Worm (Caenorhabditis elegans): ENCODE measurements around the gene srg-45.

Gene srg-45

DNA sequence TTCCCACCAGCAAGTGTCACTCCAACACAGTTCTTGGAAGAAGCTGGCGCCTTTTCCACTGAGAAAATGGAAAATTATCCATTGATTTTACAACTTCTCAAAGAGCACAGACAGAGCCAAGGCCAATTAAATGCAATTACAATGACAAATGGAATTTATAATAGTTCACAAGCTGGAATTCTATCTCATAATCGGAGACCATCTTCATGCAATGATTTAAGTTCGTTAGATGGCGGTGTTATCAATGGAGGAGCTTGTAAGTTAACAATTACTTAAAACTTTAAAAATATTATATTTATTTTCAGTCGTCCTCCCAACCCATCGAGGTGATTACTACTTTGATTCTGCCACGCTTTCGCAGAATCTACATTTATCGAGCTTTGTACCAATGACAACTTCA is 1.6 kb upstream of the srg-45 start:
- no peak for TF ChIP-seq tbx-37 (GFP tag; conservative IDR thresholded peaks at IDR 0.05)
- no peak for TF ChIP-seq ama-1 (optimal IDR thresholded peaks at IDR 0.05)
- no peak for TF ChIP-seq ceh-36 (tag; optimal IDR thresholded peaks at IDR 0.05)
- no peak for TF ChIP-seq ceh-13 (GFP tag; optimal IDR thresholded peaks at IDR 0.05)

DNA sequence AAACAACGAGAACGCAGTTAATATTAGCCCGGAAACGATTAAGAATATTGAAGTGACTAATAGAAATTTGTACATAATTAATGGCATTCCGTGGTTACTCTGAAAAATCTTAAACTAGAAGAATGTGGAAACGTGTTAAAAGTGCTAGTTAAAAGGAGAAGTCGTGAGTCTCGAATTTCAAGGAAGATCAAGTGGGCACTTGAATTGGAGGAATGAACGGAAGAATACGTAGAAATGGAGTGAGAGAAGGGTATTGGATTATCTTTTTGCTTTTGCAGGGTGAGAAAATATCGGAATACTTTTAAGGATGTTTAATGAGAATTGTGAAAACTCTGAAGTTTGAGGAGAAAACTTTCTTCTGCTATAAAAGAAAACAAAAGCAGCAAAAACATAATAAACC is 3.0 kb downstream of the srg-45 start, which contains the start of gene hpo-30:
Gene hpo-30, minus strand, starts transcription at position 101 of the 400 bp plus-strand sequence.
- TF ChIP-seq tbx-11 (GFP tag; IDR thresholded peaks at IDR 0.05), result no peak
- no peak for TF ChIP-seq ets-7 (tag; optimal IDR thresholded peaks at IDR 0.05)
- TF ChIP-seq B0310.2 (tag; optimal IDR thresholded peaks at IDR 0.05), result no peak
- TF ChIP-seq tra-4 (tag; optimal IDR thresholded peaks at IDR 0.05), result no peak
- TF ChIP-seq hnd-1 (tag; optimal IDR thresholded peaks at IDR 0.05), result no peak
- TF ChIP-seq tbx-37 (GFP tag; conservative IDR thresholded peaks at IDR 0.05), result no peak
- no peak for TF ChIP-seq ceh-13 (GFP tag; optimal IDR thresholded peaks at IDR 0.05)
- TF ChIP-seq F13C5.2 (tag; optimal IDR thresholded peaks at IDR 0.05), result no peak
- no peak for TF ChIP-seq pes-1 (GFP tag; IDR thresholded peaks at IDR 0.05)
- no peak for TF ChIP-seq hmbx-1 (tag; optimal IDR thresholded peaks at IDR 0.05)
- TF ChIP-seq sea-1 (GFP tag; conservative IDR thresholded peaks at IDR 0.05), result no peak
- no peak for TF ChIP-seq hmg-4 (GFP tag; optimal IDR thresholded peaks at IDR 0.05)
- no peak for TF ChIP-seq scrt-1 (GFP tag; IDR thresholded peaks at IDR 0.05)
- TF ChIP-seq aly-1 (tag; optimal IDR thresholded peaks at IDR 0.05), result no peak

DNA sequence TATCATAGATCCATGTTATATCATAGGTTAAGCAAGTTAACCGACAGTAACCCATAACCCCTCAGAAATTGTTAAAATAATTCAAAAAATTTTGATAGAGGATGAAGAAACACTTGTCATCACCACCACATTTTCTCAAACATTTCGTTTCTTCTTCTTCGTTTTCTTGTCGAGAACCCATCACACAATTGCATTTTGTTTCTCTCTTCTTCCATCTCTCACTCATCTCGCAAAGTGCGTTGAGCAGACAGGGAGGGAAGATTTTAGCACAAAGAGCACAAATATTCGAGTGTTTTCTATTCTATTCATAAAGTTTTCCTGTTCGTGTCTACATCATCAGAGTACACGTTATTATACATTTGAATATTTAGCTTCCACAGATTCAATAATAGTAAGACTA is 7.1 kb downstream of the srg-45 start:
- TF ChIP-seq B0310.2 (tag; optimal IDR thresholded peaks at IDR 0.05) (no peak), tbx-37 (GFP tag; conservative IDR thresholded peaks at IDR 0.05) (no peak), hmg-4 (GFP tag; optimal IDR thresholded peaks at IDR 0.05) (no peak), ets-7 (tag; optimal IDR thresholded peaks at IDR 0.05) (no peak), F13C5.2 (tag; optimal IDR thresholded peaks at IDR 0.05) (no peak), sea-1 (GFP tag; conservative IDR thresholded peaks at IDR 0.05) (no peak), tra-4 (tag; optimal IDR thresholded peaks at IDR 0.05) (no peak), ceh-36 (tag; optimal IDR thresholded peaks at IDR 0.05) (no peak)

DNA sequence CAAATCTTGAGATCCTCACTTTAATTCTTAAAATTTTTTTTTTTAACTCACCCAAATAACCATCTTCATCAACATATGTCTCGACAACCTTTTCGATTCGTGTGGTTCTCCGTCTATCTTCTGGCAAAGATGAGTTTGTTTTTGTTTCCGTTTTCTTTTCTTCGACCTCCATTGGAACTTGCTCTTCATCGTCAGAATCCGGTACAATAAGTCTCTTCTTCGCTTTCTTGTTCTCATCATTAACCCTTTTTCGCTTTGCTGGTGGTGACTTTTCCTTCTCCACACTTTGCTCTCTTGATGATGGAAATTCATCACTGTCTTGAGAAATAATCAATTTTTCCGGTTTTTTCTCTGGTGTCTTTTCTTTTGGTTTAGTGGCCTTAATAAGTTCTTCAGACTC is 8.8 kb downstream of the srg-45 start:
- no peak for TF ChIP-seq tbx-37 (GFP tag; conservative IDR thresholded peaks at IDR 0.05)
- TF ChIP-seq B0310.2 (tag; optimal IDR thresholded peaks at IDR 0.05), result no peak
- no peak for TF ChIP-seq sea-1 (GFP tag; conservative IDR thresholded peaks at IDR 0.05)
- no peak for TF ChIP-seq flt-1 (GFP tag; IDR thresholded peaks at IDR 0.05)
- no peak for TF ChIP-seq scrt-1 (GFP tag; IDR thresholded peaks at IDR 0.05)
- TF ChIP-seq hmbx-1 (tag; optimal IDR thresholded peaks at IDR 0.05), result no peak
- no peak for TF ChIP-seq aly-1 (tag; optimal IDR thresholded peaks at IDR 0.05)
- TF ChIP-seq ceh-13 (GFP tag; optimal IDR thresholded peaks at IDR 0.05), result no peak
- no peak for TF ChIP-seq pes-1 (GFP tag; IDR thresholded peaks at IDR 0.05)
- no peak for TF ChIP-seq hnd-1 (tag; optimal IDR thresholded peaks at IDR 0.05)

DNA sequence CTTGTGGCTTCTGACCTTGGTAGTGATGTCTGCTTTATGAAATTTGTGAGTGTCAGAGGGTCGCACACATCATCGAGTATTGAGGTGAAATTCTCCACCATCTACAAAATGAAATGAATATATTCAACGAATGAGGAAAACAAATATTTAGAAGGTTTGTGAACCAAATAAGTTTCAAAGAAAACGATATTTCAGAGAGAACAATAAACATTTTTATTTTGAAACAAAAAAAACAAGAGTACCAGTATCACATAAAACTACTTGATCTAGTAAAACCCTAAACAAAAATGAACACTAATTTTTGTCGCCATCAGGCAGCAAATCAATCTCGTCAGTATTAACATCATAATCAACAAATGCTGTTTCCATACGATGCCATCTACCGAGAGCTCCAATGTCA is 9.8 kb downstream of the srg-45 start, which contains the start of gene R04F11.3:
Gene R04F11.3, minus strand, starts transcription at position 101 of the 400 bp plus-strand sequence.
- TF ChIP-seq hnd-1 (tag; optimal IDR thresholded peaks at IDR 0.05) (no peak), ceh-36 (tag; optimal IDR thresholded peaks at IDR 0.05) (no peak), sea-1 (GFP tag; conservative IDR thresholded peaks at IDR 0.05) (no peak), B0310.2 (tag; optimal IDR thresholded peaks at IDR 0.05) (no peak), aly-1 (tag; optimal IDR thresholded peaks at IDR 0.05) (no peak), tbx-11 (GFP tag; IDR thresholded peaks at IDR 0.05) (no peak), ets-7 (tag; optimal IDR thresholded peaks at IDR 0.05) (no peak), ama-1 (optimal IDR thresholded peaks at IDR 0.05) (no peak), hmbx-1 (tag; optimal IDR thresholded peaks at IDR 0.05) (no peak), tbx-37 (GFP tag; conservative IDR thresholded peaks at IDR 0.05) (no peak), ceh-13 (GFP tag; optimal IDR thresholded peaks at IDR 0.05) (no peak), flt-1 (GFP tag; IDR thresholded peaks at IDR 0.05) (no peak), tra-4 (tag; optimal IDR thresholded peaks at IDR 0.05) (no peak), pes-1 (GFP tag; IDR thresholded peaks at IDR 0.05) (no peak)

DNA sequence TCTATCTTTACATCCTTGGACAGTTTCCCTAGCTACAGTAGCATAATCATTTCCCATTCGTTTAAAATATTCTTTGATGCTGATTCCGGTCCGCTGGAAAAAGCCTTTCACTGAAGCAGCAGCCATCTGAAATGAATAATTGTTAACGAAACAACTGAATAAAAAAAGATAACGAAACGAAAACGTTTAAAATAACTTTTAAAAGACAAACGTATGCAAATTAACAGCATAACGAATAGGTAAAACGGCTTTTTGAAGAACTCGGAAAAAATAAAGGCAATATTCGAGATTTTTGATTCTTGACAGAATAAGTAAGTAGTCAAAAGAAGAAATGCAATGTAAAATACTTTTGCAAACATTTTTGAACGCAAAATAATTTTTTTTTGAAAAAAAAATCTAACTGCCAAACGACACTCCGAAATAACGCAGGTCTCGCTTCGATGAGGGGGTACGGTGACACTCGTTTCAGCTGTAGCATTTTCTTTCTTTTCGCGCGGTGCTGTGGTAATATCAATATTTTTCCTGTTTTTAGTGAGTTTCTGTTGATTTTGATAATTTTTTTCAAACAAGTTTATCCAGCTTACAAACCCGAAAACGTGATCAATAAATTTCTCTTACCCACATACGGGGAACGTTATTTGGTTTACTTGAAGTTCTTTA is 10.7 kb downstream of the srg-45 start, which contains the start of the genes R04F11.5 and R04F11.2:
Gene R04F11.5, minus strand, starts transcription at position 126 of the 660 bp plus-strand sequence.
Gene R04F11.2, plus strand, starts transcription at position 488 of the 660 bp plus-strand sequence.
- no peak for TF ChIP-seq hnd-1 (tag; optimal IDR thresholded peaks at IDR 0.05)
- TF ChIP-seq hmbx-1 (tag; optimal IDR thresholded peaks at IDR 0.05), result no peak
- no peak for TF ChIP-seq tra-4 (tag; optimal IDR thresholded peaks at IDR 0.05)
- TF ChIP-seq F13C5.2 (tag; optimal IDR thresholded peaks at IDR 0.05), result peak; percentile 15
- no peak for TF ChIP-seq aly-1 (tag; optimal IDR thresholded peaks at IDR 0.05)
- TF ChIP-seq pes-1 (GFP tag; IDR thresholded peaks at IDR 0.05), result 0 out of 2 replicates have a peak, but pooled peaks have one; percentile 31

DNA sequence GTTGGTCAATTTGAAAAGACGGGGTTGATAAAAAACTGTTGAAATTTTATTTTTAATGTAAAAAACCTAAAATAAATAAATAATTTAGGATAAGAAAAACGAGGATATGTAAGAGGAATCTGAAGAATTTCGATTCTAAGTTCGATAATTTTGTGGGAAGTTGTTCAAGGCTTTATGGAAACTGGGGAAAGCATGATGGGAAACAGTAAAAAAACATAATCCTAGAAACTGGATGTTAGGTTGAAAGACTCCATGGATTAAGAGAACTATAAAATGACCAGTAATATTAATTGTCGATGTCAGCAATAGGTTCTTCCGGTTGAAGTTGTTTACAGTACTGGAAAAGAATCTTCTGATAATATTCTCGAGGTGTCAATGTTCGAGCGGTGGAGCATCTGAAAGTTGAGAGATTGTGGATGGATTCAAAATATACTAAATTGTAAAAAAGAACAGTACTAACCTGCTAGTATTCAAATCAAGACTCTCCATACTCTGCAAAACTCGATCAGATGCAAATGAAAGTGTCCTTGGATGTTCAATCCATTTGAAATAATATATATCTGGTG is 13.1 kb downstream of the srg-45 start:
- TF ChIP-seq ceh-13 (GFP tag; optimal IDR thresholded peaks at IDR 0.05) (no peak), hmbx-1 (tag; optimal IDR thresholded peaks at IDR 0.05) (no peak), hnd-1 (tag; optimal IDR thresholded peaks at IDR 0.05) (no peak), tbx-11 (GFP tag; IDR thresholded peaks at IDR 0.05) (no peak), flt-1 (GFP tag; IDR thresholded peaks at IDR 0.05) (no peak), ceh-36 (tag; optimal IDR thresholded peaks at IDR 0.05) (no peak)

DNA sequence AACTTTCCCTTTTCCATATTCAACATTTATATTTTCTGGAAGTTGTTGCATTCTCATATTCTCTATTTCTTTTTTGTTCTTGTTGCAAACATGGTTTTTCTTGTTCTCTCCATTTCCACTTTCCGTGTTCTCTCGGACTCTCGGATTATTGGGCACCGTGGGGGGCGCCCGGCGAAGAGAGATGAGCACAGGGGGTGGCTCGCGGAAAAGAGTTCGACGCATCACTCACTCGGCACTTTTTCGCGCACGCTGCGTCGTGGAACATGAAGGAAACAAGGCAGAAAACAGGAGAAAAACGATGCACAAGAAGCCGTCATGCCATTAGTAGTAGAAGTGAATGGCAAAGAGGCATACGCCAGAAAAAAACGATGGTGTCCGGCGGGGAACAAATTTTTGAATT is 19.3 kb downstream of the srg-45 start:
- TF ChIP-seq tra-4 (tag; optimal IDR thresholded peaks at IDR 0.05), result no peak
- TF ChIP-seq tbx-37 (GFP tag; conservative IDR thresholded peaks at IDR 0.05), result no peak
